Fruit fly (Drosophila melanogaster) whole organism, pupa: ENCODE measurements around the gene CG2875.

Source experiments
- CG12605 ChIP-seq: fragments of 200-800 bp; sonication (Bioruptor generic); IDR thresholded peaks from 2 replicates; pipeline ENCODE4 v1.3.6; 2022; ENCODE audit warnings: missing biosample characterization, missing genetic modification characterization
- CG13204 ChIP-seq: fragments of 200-800 bp; sonication (Bioruptor generic); optimal IDR thresholded peaks from 2 replicates; lab custom pipeline; 2018; ENCODE audit warnings: missing biosample characterization, mild to moderate bottlenecking, missing genetic modification characterization, moderate library complexity
- CG14655 ChIP-seq: fragments of 200-800 bp; sonication (Bioruptor generic); optimal IDR thresholded peaks from 3 replicates; lab custom pipeline; 2017; ENCODE audit warnings: mild to moderate bottlenecking, missing biosample characterization, missing genetic modification reagents, missing genetic modification characterization
- CG15710 ChIP-seq: fragments of 200-800 bp; sonication (Bioruptor generic); optimal IDR thresholded peaks from 2 replicates; lab custom pipeline; 2018; ENCODE audit warnings: missing biosample characterization, mild to moderate bottlenecking, missing genetic modification characterization, moderate library complexity
- CG17806 ChIP-seq: fragments of 200-800 bp; sonication (Bioruptor generic); optimal IDR thresholded peaks from 2 replicates; lab custom pipeline; 2018; ENCODE audit warnings: missing biosample characterization, mild to moderate bottlenecking, missing genetic modification characterization, moderate library complexity
- CG32121 ChIP-seq: fragments of 200-800 bp; sonication (Bioruptor generic); IDR thresholded peaks from 2 replicates; pipeline ENCODE4 v1.3.6; 2022; ENCODE audit warnings: missing biosample characterization, missing genetic modification characterization
- CG34367 ChIP-seq: fragments of 200-800 bp; sonication (Bioruptor generic); optimal IDR thresholded peaks from 2 replicates; lab custom pipeline; 2018; ENCODE audit warnings: missing biosample characterization, mild to moderate bottlenecking, missing genetic modification characterization
- CG4496 ChIP-seq: fragments of 200-800 bp; sonication (Bioruptor generic); IDR thresholded peaks from 3 replicates; pipeline ENCODE4 v1.3.6; 2022; ENCODE audit warnings: missing biosample characterization, missing genetic modification characterization
- CG8159 ChIP-seq: fragments of 200-800 bp; sonication (Bioruptor generic); optimal IDR thresholded peaks from 3 replicates; lab custom pipeline; 2018; ENCODE audit warnings: missing biosample characterization, mild to moderate bottlenecking, missing genetic modification characterization, moderate library complexity
- CG8301 ChIP-seq: fragments of 200-800 bp; sonication (Bioruptor generic); optimal IDR thresholded peaks from 2 replicates; lab custom pipeline; 2018; ENCODE audit warnings: missing biosample characterization, mild to moderate bottlenecking, missing genetic modification characterization
- CG9948 ChIP-seq: fragments of 200-800 bp; sonication (Bioruptor generic); optimal IDR thresholded peaks from 2 replicates; lab custom pipeline; 2018; ENCODE audit warnings: missing biosample characterization, mild to moderate bottlenecking, missing genetic modification characterization, moderate library complexity
- D1 ChIP-seq: fragments of 200-800 bp; sonication (Bioruptor generic); optimal IDR thresholded peaks from 2 replicates; lab custom pipeline; 2018; ENCODE audit warnings: missing biosample characterization, mild to moderate bottlenecking, missing genetic modification characterization, moderate library complexity
- EcR ChIP-seq: fragments of 200-800 bp; sonication (Bioruptor generic); optimal IDR thresholded peaks from 3 replicates; lab custom pipeline; 2019; ENCODE audit warnings: missing biosample characterization, missing genetic modification characterization, mild to moderate bottlenecking, moderate library complexity, missing genetic modification reagents
- Ets98B ChIP-seq: fragments of 200-800 bp; sonication (Bioruptor generic); IDR thresholded peaks from 2 replicates; pipeline ENCODE4 v1.3.6; 2022; ENCODE audit warnings: missing biosample characterization, missing genetic modification characterization
- Pif1A ChIP-seq: fragments of 200-800 bp; sonication (Bioruptor generic); optimal IDR thresholded peaks from 3 replicates; lab custom pipeline; 2016; ENCODE audit warnings: missing biosample characterization, missing genetic modification characterization
- Pif1B ChIP-seq: fragments of 200-800 bp; sonication (Bioruptor generic); optimal IDR thresholded peaks from 3 replicates; lab custom pipeline; 2016; ENCODE audit warnings: missing biosample characterization, missing genetic modification characterization
- Snoo ChIP-seq: fragments of 200-800 bp; sonication (Bioruptor generic); optimal IDR thresholded peaks from 3 replicates; lab custom pipeline; 2017; ENCODE audit warnings: missing biosample characterization, mild to moderate bottlenecking, missing genetic modification characterization, inconsistent platforms
- fd96Ca ChIP-seq: fragments of 200-800 bp; sonication (Bioruptor generic); IDR thresholded peaks from 3 replicates; pipeline ENCODE4 v1.3.6; 2022; ENCODE audit warnings: missing biosample characterization, missing genetic modification characterization
- gl ChIP-seq: fragments of 200-800 bp; sonication (Bioruptor generic); optimal IDR thresholded peaks from 2 replicates; lab custom pipeline; 2018; ENCODE audit warnings: missing biosample characterization, mild to moderate bottlenecking, missing genetic modification characterization
- rn ChIP-seq: fragments of 200-800 bp; sonication (Bioruptor generic); IDR thresholded peaks from 2 replicates; pipeline ENCODE4 v1.3.6; 2022; ENCODE audit warnings: missing biosample characterization, missing genetic modification characterization

CG2875 gene

DNA sequence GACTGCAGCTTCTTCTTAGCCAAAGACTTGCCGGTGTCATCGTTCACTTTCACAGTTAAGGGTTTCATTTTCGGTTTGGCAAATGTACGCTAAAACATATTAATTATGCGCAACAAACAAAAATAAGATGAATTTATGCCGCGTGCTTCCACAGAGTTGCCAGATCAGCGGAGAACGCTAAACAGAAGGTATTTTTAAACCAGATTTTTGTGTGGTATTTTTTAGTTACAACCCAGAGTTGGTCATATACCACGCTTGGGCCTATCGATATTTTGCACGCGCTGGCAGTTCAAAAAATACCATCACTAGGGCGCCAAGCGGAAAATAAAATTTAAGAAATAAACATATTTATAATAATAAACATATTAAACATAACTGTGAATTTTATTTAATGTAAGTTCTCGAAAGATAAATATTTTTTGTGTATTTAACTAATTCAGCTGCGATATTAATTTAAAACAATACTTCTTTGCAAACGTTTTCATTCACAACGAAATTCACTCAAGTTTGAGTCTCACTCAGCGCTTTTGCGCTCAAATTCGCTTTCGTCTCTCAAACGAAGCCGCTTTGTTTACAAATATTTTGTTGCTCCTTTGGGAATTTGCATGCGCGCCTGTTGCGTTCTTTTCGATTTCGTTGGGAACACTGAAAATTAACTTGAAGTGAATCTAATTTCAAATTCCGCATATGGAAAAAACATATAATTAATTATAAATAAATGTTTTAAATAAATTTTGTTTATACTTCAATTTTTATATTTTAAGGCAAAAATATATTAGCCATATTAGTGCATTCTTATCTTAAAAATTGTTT is at the start of gene CG2875:
Gene CG2875, minus strand, starts transcription at position 185 of the 813 bp plus-strand sequence.
- TF ChIP-seq fd96Ca (GFP tag; lab: Robert Waterston, UW) (no peak), CG9948 (tag; lab: Kevin White, UChicago) (no peak), CG32121 (GFP tag; lab: Robert Waterston, UW) (no peak), gl (no peak), D1 (tag; lab: Kevin White, UChicago) (peak; percentile 66), rn (no peak), CG13204 (GFP tag; lab: Kevin White, UChicago) (no peak), CG8301 (tag; lab: Kevin White, UChicago) (no peak), CG12605 (GFP tag; lab: Robert Waterston, UW) (0 out of 2 replicates have a peak, but pooled peaks have one; percentile 25), CG34367 (tag; lab: Kevin White, UChicago) (no peak), CG8159 (tag; lab: Kevin White, UChicago) (no peak)

DNA sequence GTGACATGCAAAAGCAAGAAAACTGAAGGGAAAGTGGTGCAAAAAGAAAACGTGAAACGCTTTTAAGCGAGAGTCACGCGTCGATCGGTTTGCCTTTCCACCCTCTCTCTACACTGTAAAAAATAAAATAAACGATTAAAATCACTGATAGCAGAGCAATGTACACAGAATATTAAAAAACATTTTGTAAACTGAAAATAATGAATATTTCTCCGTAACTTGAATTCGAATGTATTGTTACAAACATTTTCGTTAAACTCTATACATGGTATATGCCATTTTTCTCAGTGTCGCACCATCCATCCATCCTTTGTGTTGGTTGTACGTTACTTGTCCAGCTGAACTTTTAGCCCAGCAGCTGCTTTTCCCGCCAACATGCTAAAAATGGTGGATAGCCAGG is 20.8 kb upstream of the CG2875 start:
- peak; percentile 19; the same call in 1 of the 2 replicates for TF ChIP-seq Ets98B (GFP tag; lab: Robert Waterston, UW)
- TF ChIP-seq CG8159 (tag; lab: Kevin White, UChicago) = peak; percentile 16
- TF ChIP-seq rn = no peak
- TF ChIP-seq EcR (GFP tag; lab: Kevin White, UChicago) = no peak
- TF ChIP-seq CG14655 (GFP tag; lab: Kevin White, UChicago) = peak; percentile 28
- TF ChIP-seq CG4496 (GFP tag; lab: Robert Waterston, UW) = no peak
- no peak for TF ChIP-seq CG12605 (GFP tag; lab: Robert Waterston, UW)
- peak; percentile 13 for TF ChIP-seq CG15710 (tag; lab: Kevin White, UChicago)
- TF ChIP-seq Pif1A (GFP tag; lab: Kevin White, UChicago) = no peak
- TF ChIP-seq CG8301 (tag; lab: Kevin White, UChicago) = peak; percentile 27

DNA sequence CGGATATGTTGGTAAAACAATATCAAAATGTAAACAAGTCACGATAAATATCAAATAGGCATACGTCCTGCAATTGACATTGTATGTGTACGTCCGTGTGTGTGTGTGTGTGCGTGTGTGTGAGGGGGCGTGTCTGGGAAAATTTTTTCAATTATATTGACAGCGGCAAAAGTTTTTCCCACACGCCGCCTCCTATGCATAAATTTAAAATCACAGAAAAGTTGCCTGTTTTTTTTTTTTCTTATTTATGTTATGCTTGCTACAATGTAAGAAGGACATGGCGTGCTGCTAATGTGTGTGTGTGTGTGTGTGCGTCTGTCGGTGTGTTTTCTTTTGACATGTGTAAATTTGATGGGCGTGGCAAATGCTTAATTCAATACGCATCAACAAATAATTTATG is 12.9 kb upstream of the CG2875 start:
- no peak for TF ChIP-seq CG15710 (tag; lab: Kevin White, UChicago)
- TF ChIP-seq CG9948 (tag; lab: Kevin White, UChicago) = no peak
- TF ChIP-seq Ets98B (GFP tag; lab: Robert Waterston, UW) = no peak
- TF ChIP-seq CG17806 (tag; lab: Kevin White, UChicago) = no peak
- TF ChIP-seq Pif1A (GFP tag; lab: Kevin White, UChicago) = no peak
- TF ChIP-seq fd96Ca (GFP tag; lab: Robert Waterston, UW) = no peak
- no peak for TF ChIP-seq CG12605 (GFP tag; lab: Robert Waterston, UW)
- no peak for TF ChIP-seq CG34367 (tag; lab: Kevin White, UChicago)
- TF ChIP-seq CG32121 (GFP tag; lab: Robert Waterston, UW) = no peak
- TF ChIP-seq CG13204 (GFP tag; lab: Kevin White, UChicago) = no peak
- no peak for TF ChIP-seq gl
- no peak for TF ChIP-seq Snoo (tag; lab: Kevin White, UChicago)
- TF ChIP-seq CG8301 (tag; lab: Kevin White, UChicago) = no peak
- no peak for TF ChIP-seq CG8159 (tag; lab: Kevin White, UChicago)
- TF ChIP-seq Pif1B (GFP tag; lab: Kevin White, UChicago) = no peak
- TF ChIP-seq EcR (GFP tag; lab: Kevin White, UChicago) = no peak
- TF ChIP-seq D1 (tag; lab: Kevin White, UChicago) = no peak
- no peak for TF ChIP-seq rn

DNA sequence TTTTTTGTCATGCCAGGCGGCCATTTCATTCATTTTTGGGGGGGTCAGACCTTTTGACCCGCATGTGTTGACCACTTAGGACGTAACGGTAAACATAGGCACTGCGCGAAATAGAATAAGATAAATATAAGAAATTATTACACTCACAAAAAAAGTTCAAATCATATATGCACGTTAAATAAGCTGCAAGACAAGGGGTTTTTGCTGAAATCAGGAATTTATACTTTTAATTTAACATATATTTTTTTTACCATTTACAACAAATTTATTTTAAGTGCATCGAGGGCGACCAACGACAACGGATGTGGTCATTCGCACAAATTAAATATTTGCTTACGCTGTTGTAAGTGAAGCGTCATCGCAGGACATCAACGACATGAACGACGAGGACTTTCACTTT is 7.8 kb upstream of the CG2875 start:
- no peak for TF ChIP-seq D1 (tag; lab: Kevin White, UChicago)
- no peak for TF ChIP-seq Pif1B (GFP tag; lab: Kevin White, UChicago)
- no peak for TF ChIP-seq Pif1A (GFP tag; lab: Kevin White, UChicago)
- TF ChIP-seq CG4496 (GFP tag; lab: Robert Waterston, UW) = no peak
- no peak for TF ChIP-seq gl
- no peak for TF ChIP-seq CG32121 (GFP tag; lab: Robert Waterston, UW)
- no peak for TF ChIP-seq EcR (GFP tag; lab: Kevin White, UChicago)
- no peak for TF ChIP-seq Snoo (tag; lab: Kevin White, UChicago)
- TF ChIP-seq fd96Ca (GFP tag; lab: Robert Waterston, UW) = no peak
- TF ChIP-seq CG8159 (tag; lab: Kevin White, UChicago) = no peak
- no peak for TF ChIP-seq Ets98B (GFP tag; lab: Robert Waterston, UW)
- no peak for TF ChIP-seq CG9948 (tag; lab: Kevin White, UChicago)
- TF ChIP-seq CG13204 (GFP tag; lab: Kevin White, UChicago) = no peak
- TF ChIP-seq CG17806 (tag; lab: Kevin White, UChicago) = no peak
- TF ChIP-seq rn = no peak
- TF ChIP-seq CG12605 (GFP tag; lab: Robert Waterston, UW) = no peak
- TF ChIP-seq CG34367 (tag; lab: Kevin White, UChicago) = no peak

DNA sequence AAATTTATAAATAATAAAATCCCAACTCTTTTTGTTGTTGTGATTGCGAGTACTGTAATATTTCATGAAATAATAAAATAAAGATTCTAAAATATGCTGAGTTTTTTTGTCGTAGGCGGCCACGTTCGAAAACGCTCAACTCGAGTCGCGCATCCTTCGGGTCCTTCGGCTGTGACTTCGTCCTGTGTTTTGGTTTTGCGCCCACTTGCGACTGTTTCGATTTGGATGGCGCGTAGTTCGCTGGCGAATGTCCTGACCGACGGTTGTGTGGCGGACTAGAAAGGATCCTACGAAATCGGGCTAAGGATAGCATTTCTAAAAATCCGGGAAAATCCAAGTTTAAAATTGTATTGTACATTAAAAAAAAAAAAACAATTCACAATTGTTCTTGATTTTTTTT is 884 bp upstream of the CG2875 start, which contains the start of gene AstA-R1:
Gene AstA-R1, plus strand, starts transcription at position 231 of the 400 bp plus-strand sequence.
- TF ChIP-seq fd96Ca (GFP tag; lab: Robert Waterston, UW) = no peak
- no peak for TF ChIP-seq D1 (tag; lab: Kevin White, UChicago)
- TF ChIP-seq gl = no peak
- TF ChIP-seq CG12605 (GFP tag; lab: Robert Waterston, UW) = no peak
- no peak for TF ChIP-seq CG9948 (tag; lab: Kevin White, UChicago)
- no peak for TF ChIP-seq CG17806 (tag; lab: Kevin White, UChicago)
- TF ChIP-seq Snoo (tag; lab: Kevin White, UChicago) = no peak
- TF ChIP-seq CG34367 (tag; lab: Kevin White, UChicago) = no peak
- TF ChIP-seq Ets98B (GFP tag; lab: Robert Waterston, UW) = no peak
- no peak for TF ChIP-seq rn
- TF ChIP-seq EcR (GFP tag; lab: Kevin White, UChicago) = no peak
- TF ChIP-seq CG13204 (GFP tag; lab: Kevin White, UChicago) = no peak
- no peak for TF ChIP-seq Pif1A (GFP tag; lab: Kevin White, UChicago)
- TF ChIP-seq CG15710 (tag; lab: Kevin White, UChicago) = no peak
- TF ChIP-seq, all 21 proteins: peak for 0
